Worm (Caenorhabditis elegans) whole organism, young adult: ENCODE results near the gene hmp-1.

ENCODE experiments used
- Y95B8A.8 ChIP-seq: fragments of 200-800 bp; sonication (Bioruptor generic); IDR thresholded peaks from 2 replicates; pipeline ENCODE4 v1.3.6; 2022; ENCODE audit warnings: missing genetic modification reagents, missing genetic modification characterization, missing compliant biosample characterization
- attf-6 ChIP-seq: fragments of 200-800 bp; sonication (Bioruptor generic); IDR thresholded peaks from 2 replicates; pipeline ENCODE4 v1.3.6; 2022; ENCODE audit warnings: missing genetic modification reagents, missing genetic modification characterization, missing compliant biosample characterization
- ceh-40 ChIP-seq: fragments of 200-800 bp; sonication (Bioruptor generic); IDR thresholded peaks from 2 replicates; pipeline ENCODE4 v1.3.6; 2022; ENCODE audit warnings: missing genetic modification characterization, missing compliant biosample characterization
- ets-4 ChIP-seq: fragments of 200-800 bp; sonication (Bioruptor generic); optimal IDR thresholded peaks from 2 replicates; lab custom pipeline; 2018; ENCODE audit warnings: mild to moderate bottlenecking, missing genetic modification characterization, missing compliant biosample characterization
- hmg-20 ChIP-seq: fragments of 200-800 bp; sonication (Bioruptor generic); IDR thresholded peaks from 2 replicates; pipeline ENCODE4 v1.3.6; 2022; ENCODE audit warnings: missing genetic modification reagents, missing genetic modification characterization, missing compliant biosample characterization
- lin-26 ChIP-seq: fragments of 200-800 bp; sonication (Bioruptor generic); IDR thresholded peaks from 2 replicates; pipeline ENCODE4 v1.3.6; 2022; ENCODE audit warnings: missing genetic modification reagents, missing genetic modification characterization, missing compliant biosample characterization
- lir-1 ChIP-seq: fragments of 200-800 bp; sonication (Bioruptor generic); conservative IDR thresholded peaks from 2 replicates; pipeline ENCODE4 v1.3.6; 2022; ENCODE audit warnings: missing genetic modification reagents, missing genetic modification characterization, missing compliant biosample characterization
- madf-6 ChIP-seq: fragments of 200-800 bp; sonication (Bioruptor generic); IDR thresholded peaks from 2 replicates; pipeline ENCODE4 v1.3.6; 2022; ENCODE audit warnings: missing genetic modification reagents, missing genetic modification characterization, missing compliant biosample characterization
- nfyb-1 ChIP-seq: fragments of 200-800 bp; sonication (Bioruptor generic); IDR thresholded peaks from 2 replicates; pipeline ENCODE4 v1.3.6; 2022; ENCODE audit warnings: missing genetic modification reagents, missing genetic modification characterization, missing compliant biosample characterization
- repo-1 ChIP-seq: sonication (generic microtip); optimal IDR thresholded peaks from 2 replicates; lab custom pipeline; 2017; ENCODE audit warnings: mild to moderate bottlenecking, missing genetic modification characterization, missing compliant biosample characterization
- ztf-25 ChIP-seq: fragments of 200-800 bp; sonication (Bioruptor generic); IDR thresholded peaks from 2 replicates; pipeline ENCODE4 v1.3.6; 2022; ENCODE audit warnings: missing genetic modification reagents, missing genetic modification characterization, missing compliant biosample characterization

DNA sequence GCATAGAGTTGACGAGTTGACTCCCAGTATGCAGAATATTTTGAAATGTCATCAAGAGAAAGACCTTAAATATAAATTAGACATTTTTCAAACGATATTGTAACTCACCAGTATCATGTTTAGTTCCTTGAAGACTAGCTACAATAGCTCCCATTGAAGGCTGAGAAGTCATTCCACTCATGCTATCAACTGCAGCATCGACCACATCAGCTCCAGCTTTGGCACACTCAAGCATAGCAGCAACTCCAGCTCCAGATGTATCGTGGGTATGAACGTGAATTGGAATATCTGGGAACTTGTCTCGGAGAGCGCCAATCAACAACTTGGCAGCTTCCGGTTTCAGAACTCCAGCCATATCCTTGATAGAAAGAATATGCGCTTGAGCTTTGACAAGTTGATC, 26.2 kb upstream of the hmp-1 start:
- TF ChIP-seq ztf-25 (no peak), ceh-40 (GFP tag; lab: Robert Waterston, UW) (no peak), ets-4 (GFP tag; lab: Kevin White, UChicago) (no peak), nfyb-1 (GFP tag; lab: Robert Waterston, UW) (no peak), attf-6 (no peak), madf-6 (GFP tag; lab: Robert Waterston, UW) (no peak), lir-1 (GFP tag; lab: Robert Waterston, UW) (no peak), hmg-20 (GFP tag; lab: Robert Waterston, UW) (no peak), lin-26 (GFP tag; lab: Robert Waterston, UW) (no peak), repo-1 (tag; lab: Kevin White, UChicago) (no peak), Y95B8A.8 (GFP tag; lab: Robert Waterston, UW) (no peak)
